Worm (Caenorhabditis elegans) whole organism, midembryonic: ENCODE data around the gene C14A6.8.

Experiments used
- T22C8.4 ChIP-seq: fragments of 200-800 bp; sonication (Bioruptor generic); IDR thresholded peaks from 2 replicates; pipeline ENCODE4 v1.3.6; 2022; ENCODE audit warnings: missing genetic modification characterization, missing compliant biosample characterization
- flt-1 ChIP-seq: fragments of 200-800 bp; sonication (Bioruptor generic); IDR thresholded peaks from 2 replicates; pipeline ENCODE4 v1.3.6; 2022; ENCODE audit warnings: missing genetic modification characterization, missing compliant biosample characterization
- klf-2 ChIP-seq: fragments of 200-800 bp; sonication (Bioruptor generic); conservative IDR thresholded peaks from 2 replicates; pipeline ENCODE4 v1.3.6; 2022; ENCODE audit warnings: missing genetic modification reagents, missing genetic modification characterization, missing compliant biosample characterization
- med-1 ChIP-seq: sonication (generic microtip); optimal IDR thresholded peaks from 2 replicates; lab custom pipeline; 2017; ENCODE audit warnings: missing genetic modification characterization, mild to moderate bottlenecking, missing compliant biosample characterization, antibody characterized with exemption, missing genetic modification reagents; ENCODE audit not compliant: insufficient read depth
- tab-1 ChIP-seq: fragments of 200-800 bp; sonication (Bioruptor generic); IDR thresholded peaks from 2 replicates; pipeline ENCODE4 v1.3.6; 2022; ENCODE audit warnings: missing genetic modification characterization, missing compliant biosample characterization
- ztf-29 ChIP-seq: fragments of 200-800 bp; sonication (Bioruptor generic); IDR thresholded peaks from 2 replicates; pipeline ENCODE4 v1.3.6; 2022; ENCODE audit warnings: missing genetic modification reagents, missing genetic modification characterization, missing compliant biosample characterization

ce11 chrV:18171568-18171967 is at the start of gene C14A6.8:
- no peak for TF ChIP-seq T22C8.4 (GFP tag; lab: Robert Waterston, UW)
- no peak for TF ChIP-seq ztf-29
- no peak for TF ChIP-seq flt-1 (GFP tag; lab: Robert Waterston, UW)
- TF ChIP-seq med-1 (GFP tag; lab: Kevin White, UChicago) = no peak
- no peak for TF ChIP-seq tab-1 (GFP tag; lab: Robert Waterston, UW)
- no peak for TF ChIP-seq klf-2 (GFP tag; lab: Robert Waterston, UW)
